Worm (Caenorhabditis elegans) whole organism, early embryonic: ENCODE data around the gene sec-31.

Experiments used
- B0310.2 ChIP-seq: sonication (generic microtip); optimal IDR thresholded peaks from 2 replicates; lab custom pipeline; 2016; ENCODE audit warnings: mild to moderate bottlenecking, missing genetic modification characterization, missing compliant biosample characterization
- F13C5.2 ChIP-seq: sonication (generic microtip); optimal IDR thresholded peaks from 2 replicates; lab custom pipeline; 2017; ENCODE audit warnings: mild to moderate bottlenecking, missing genetic modification characterization, inconsistent platforms, missing compliant biosample characterization
- aly-1 ChIP-seq: sonication (generic microtip); optimal IDR thresholded peaks from 2 replicates; lab custom pipeline; 2016; ENCODE audit warnings: missing genetic modification characterization, missing compliant biosample characterization
- ama-1 ChIP-seq: fragments of 150-350 bp; optimal IDR thresholded peaks from 2 replicates; lab custom pipeline; 2014
- ceh-13 ChIP-seq: fragments of 200-800 bp; sonication (Bioruptor generic); optimal IDR thresholded peaks from 2 replicates; lab custom pipeline; 2018; ENCODE audit warnings: mild to moderate bottlenecking, missing genetic modification characterization, missing compliant biosample characterization
- ceh-36 ChIP-seq: sonication (generic microtip); optimal IDR thresholded peaks from 2 replicates; lab custom pipeline; 2016; ENCODE audit warnings: missing genetic modification characterization, inconsistent platforms, missing compliant biosample characterization
- ets-7 ChIP-seq: sonication (generic microtip); optimal IDR thresholded peaks from 2 replicates; lab custom pipeline; 2016; ENCODE audit warnings: missing genotype, missing genetic modification characterization, missing compliant biosample characterization
- flt-1 ChIP-seq: fragments of 200-800 bp; sonication (Bioruptor generic); IDR thresholded peaks from 2 replicates; pipeline ENCODE4 v1.3.6; 2022; ENCODE audit warnings: missing genetic modification characterization, missing compliant biosample characterization
- hmbx-1 ChIP-seq: sonication (generic microtip); optimal IDR thresholded peaks from 2 replicates; lab custom pipeline; 2016; ENCODE audit warnings: mild to moderate bottlenecking, missing genetic modification characterization, missing compliant biosample characterization
- hmg-4 ChIP-seq: fragments of 200-800 bp; sonication (Bioruptor generic); optimal IDR thresholded peaks from 2 replicates; lab custom pipeline; 2018; ENCODE audit warnings: mild to moderate bottlenecking, missing genetic modification characterization, missing compliant biosample characterization
- hnd-1 ChIP-seq: sonication (generic microtip); optimal IDR thresholded peaks from 2 replicates; lab custom pipeline; 2016; ENCODE audit warnings: missing genetic modification characterization, missing compliant biosample characterization
- pes-1 ChIP-seq: fragments of 200-800 bp; sonication (Bioruptor generic); IDR thresholded peaks from 2 replicates; pipeline ENCODE4 v1.3.6; 2022; ENCODE audit warnings: missing genetic modification reagents, missing genetic modification characterization, missing compliant biosample characterization
- scrt-1 ChIP-seq: fragments of 200-800 bp; sonication (Bioruptor generic); IDR thresholded peaks from 2 replicates; pipeline ENCODE4 v1.3.6; 2022; ENCODE audit warnings: missing genetic modification characterization, missing compliant biosample characterization
- sea-1 ChIP-seq: fragments of 200-800 bp; sonication (Bioruptor generic); conservative IDR thresholded peaks from 2 replicates; pipeline ENCODE4 v1.3.6; 2022; ENCODE audit warnings: missing genetic modification characterization, missing compliant biosample characterization
- tbx-11 ChIP-seq: fragments of 200-800 bp; sonication (Bioruptor generic); IDR thresholded peaks from 2 replicates; pipeline ENCODE4 v1.3.6; 2022; ENCODE audit warnings: missing genetic modification characterization, missing compliant biosample characterization
- tbx-37 ChIP-seq: fragments of 200-800 bp; sonication (Bioruptor generic); conservative IDR thresholded peaks from 2 replicates; pipeline ENCODE4 v1.3.6; 2022; ENCODE audit warnings: missing genetic modification reagents, missing genetic modification characterization, missing compliant biosample characterization
- tra-4 ChIP-seq: sonication (generic microtip); optimal IDR thresholded peaks from 2 replicates; lab custom pipeline; 2017; ENCODE audit warnings: missing genetic modification characterization, missing compliant biosample characterization

Gene sec-31

DNA sequence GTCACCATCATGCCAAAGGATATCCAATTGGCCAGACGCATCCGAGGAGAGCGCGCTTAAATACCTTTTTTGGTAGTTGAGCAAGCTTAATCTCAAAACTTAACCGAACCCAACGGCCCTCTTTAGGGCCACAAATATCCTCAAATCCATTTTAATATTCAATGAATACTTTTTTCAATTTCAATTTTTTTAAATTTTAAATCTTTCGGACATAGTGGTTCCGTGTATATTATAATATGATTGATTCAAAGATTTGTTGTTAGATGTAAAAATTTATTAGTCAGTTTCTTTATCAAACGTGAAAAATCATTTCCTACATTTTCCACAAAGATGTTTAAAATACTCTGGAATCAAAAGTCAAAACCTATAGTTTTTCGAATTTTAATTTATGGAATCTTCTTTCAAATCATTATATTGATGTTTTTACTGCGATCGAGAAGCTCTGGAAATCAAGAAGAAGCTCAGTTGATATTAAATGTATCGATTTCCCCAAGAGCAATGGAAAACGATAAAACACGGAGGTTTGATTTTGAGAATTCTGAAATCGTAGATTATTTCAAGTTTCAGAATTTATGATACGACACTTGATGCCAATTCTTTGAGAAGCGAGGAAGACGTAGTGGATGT, 44.5 kb downstream of the sec-31 start, which contains the start of gene B0035.21:
TSS of gene B0035.21 (plus strand) at position 322 of the 627 bp plus-strand sequence.
- TF ChIP-seq hmbx-1: no peak
- no peak for TF ChIP-seq tbx-11 (GFP tag; lab: Robert Waterston, UW)
- no peak for TF ChIP-seq sea-1 (GFP tag; lab: Robert Waterston, UW)
- TF ChIP-seq hnd-1 (tag; lab: Kevin White, UChicago): no peak
- no peak for TF ChIP-seq ceh-13 (GFP tag; lab: Kevin White, UChicago)
- TF ChIP-seq tra-4 (tag; lab: Kevin White, UChicago): no peak

DNA sequence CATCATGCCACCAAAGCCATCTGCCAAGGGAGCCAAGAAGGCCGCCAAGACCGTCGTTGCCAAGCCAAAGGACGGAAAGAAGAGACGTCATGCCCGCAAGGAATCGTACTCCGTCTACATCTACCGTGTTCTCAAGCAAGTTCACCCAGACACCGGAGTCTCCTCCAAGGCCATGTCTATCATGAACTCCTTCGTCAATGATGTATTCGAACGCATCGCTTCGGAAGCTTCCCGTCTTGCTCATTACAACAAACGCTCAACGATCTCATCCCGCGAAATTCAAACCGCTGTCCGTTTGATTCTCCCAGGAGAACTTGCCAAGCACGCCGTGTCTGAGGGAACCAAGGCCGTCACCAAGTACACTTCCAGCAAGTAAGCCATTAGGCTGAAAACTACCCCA, 46.9 kb downstream of the sec-31 start, which contains the start of gene his-48:
TSS of gene his-48 (plus strand) at position 5 of the 400 bp plus-strand sequence.
- peak; percentile 11; the same call in 1 of the 2 replicates for TF ChIP-seq flt-1 (GFP tag; lab: Robert Waterston, UW)

- TF ChIP-seq F13C5.2 (tag; lab: Kevin White, UChicago) (no peak), pes-1 (GFP tag; lab: Robert Waterston, UW) (peak; percentile 42; the same call in 1 of the 2 replicates)
Observed at ce11 chrIV:11323666-11324065, 47.9 kb downstream of the sec-31 start.

DNA sequence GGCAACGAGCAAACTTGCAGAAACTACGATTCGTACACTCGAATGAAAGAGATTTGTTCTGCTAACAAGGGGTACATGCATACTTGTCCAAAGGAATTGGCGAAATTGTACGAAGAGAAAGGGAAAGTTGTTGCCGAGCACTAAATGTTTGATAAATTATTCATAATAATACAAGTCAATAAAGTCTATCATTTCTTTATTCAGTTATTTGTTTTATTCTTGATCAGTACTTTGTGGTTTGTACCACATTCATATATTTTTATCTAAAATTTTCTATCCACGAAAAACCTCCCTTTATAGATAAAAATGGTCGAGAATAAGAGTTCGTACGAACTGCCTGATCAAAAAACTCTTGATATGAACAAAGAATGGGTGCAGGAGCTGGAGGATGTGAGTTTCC, 51.1 kb downstream of the sec-31 start, which contains the start of gene edg-1:
TSS of gene edg-1 (plus strand) at position 301 of the 400 bp plus-strand sequence.
- TF ChIP-seq tra-4 (tag; lab: Kevin White, UChicago): no peak
- no peak for TF ChIP-seq flt-1 (GFP tag; lab: Robert Waterston, UW)
- no peak for TF ChIP-seq pes-1 (GFP tag; lab: Robert Waterston, UW)
- no peak for TF ChIP-seq sea-1 (GFP tag; lab: Robert Waterston, UW)
- no peak for TF ChIP-seq B0310.2 (tag; lab: Kevin White, UChicago)
- no peak for TF ChIP-seq scrt-1
- TF ChIP-seq ama-1 (lab: Kevin White, UChicago): no peak
- TF ChIP-seq hmg-4: no peak
- TF ChIP-seq F13C5.2 (tag; lab: Kevin White, UChicago): no peak
- no peak for TF ChIP-seq ets-7 (tag; lab: Kevin White, UChicago)
- TF ChIP-seq ceh-13 (GFP tag; lab: Kevin White, UChicago): no peak
- TF ChIP-seq tbx-11 (GFP tag; lab: Robert Waterston, UW): no peak

- TF ChIP-seq F13C5.2 (tag; lab: Kevin White, UChicago) (no peak), tbx-11 (GFP tag; lab: Robert Waterston, UW) (no peak), ets-7 (tag; lab: Kevin White, UChicago) (no peak), hmg-4 (no peak), hnd-1 (tag; lab: Kevin White, UChicago) (no peak), tbx-37 (GFP tag; lab: Robert Waterston, UW) (no peak), hmbx-1 (no peak), sea-1 (GFP tag; lab: Robert Waterston, UW) (no peak), aly-1 (tag; lab: Kevin White, UChicago) (no peak), B0310.2 (tag; lab: Kevin White, UChicago) (no peak), ama-1 (lab: Kevin White, UChicago) (no peak), ceh-36 (no peak), scrt-1 (no peak), tra-4 (tag; lab: Kevin White, UChicago) (no peak)
Observed at ce11 chrIV:11319884-11320362, 51.7 kb downstream of the sec-31 start, which contains the start of gene B0035.18. TSS of gene B0035.18 (plus strand) at chrIV:11320312.

DNA sequence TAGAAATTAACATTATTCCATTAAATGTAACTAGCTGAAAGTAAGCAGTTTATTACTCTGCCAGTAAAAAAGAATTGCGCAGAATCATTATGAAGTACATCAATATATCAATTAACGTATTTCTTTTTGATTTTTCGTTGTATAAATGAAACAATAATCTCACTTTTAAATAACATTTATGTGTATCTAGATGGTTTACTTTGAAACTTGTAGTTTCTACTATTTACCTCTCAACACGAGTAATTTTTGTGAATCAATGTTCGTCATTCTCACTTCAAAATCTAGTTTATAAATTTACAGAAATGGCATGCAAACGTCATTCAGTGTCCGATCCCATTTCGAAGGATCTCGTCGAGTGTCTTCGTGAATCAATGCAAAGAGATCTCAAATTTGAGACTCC, 54.5 kb downstream of the sec-31 start, which contains the start of gene gspd-1:
TSS of gene gspd-1 (plus strand) at position 301 of the 400 bp plus-strand sequence.
- TF ChIP-seq scrt-1: no peak
- TF ChIP-seq ceh-13 (GFP tag; lab: Kevin White, UChicago): no peak
- no peak for TF ChIP-seq tbx-37 (GFP tag; lab: Robert Waterston, UW)
- no peak for TF ChIP-seq hmbx-1
- TF ChIP-seq ets-7 (tag; lab: Kevin White, UChicago): no peak
- TF ChIP-seq flt-1 (GFP tag; lab: Robert Waterston, UW): no peak
- TF ChIP-seq F13C5.2 (tag; lab: Kevin White, UChicago): no peak
- TF ChIP-seq tra-4 (tag; lab: Kevin White, UChicago): no peak
- no peak for TF ChIP-seq pes-1 (GFP tag; lab: Robert Waterston, UW)
- no peak for TF ChIP-seq tbx-11 (GFP tag; lab: Robert Waterston, UW)
- TF ChIP-seq aly-1 (tag; lab: Kevin White, UChicago): no peak
- TF ChIP-seq hnd-1 (tag; lab: Kevin White, UChicago): no peak
- no peak for TF ChIP-seq hmg-4
- TF ChIP-seq B0310.2 (tag; lab: Kevin White, UChicago): no peak
- TF ChIP-seq ama-1 (lab: Kevin White, UChicago): no peak
- TF ChIP-seq sea-1 (GFP tag; lab: Robert Waterston, UW): no peak
- TF ChIP-seq ceh-36: no peak

- no peak for TF ChIP-seq ets-7 (tag; lab: Kevin White, UChicago)
- no peak for TF ChIP-seq hmg-4
- TF ChIP-seq hnd-1 (tag; lab: Kevin White, UChicago): no peak
- TF ChIP-seq ceh-36: no peak
- TF ChIP-seq ceh-13 (GFP tag; lab: Kevin White, UChicago): no peak
- TF ChIP-seq sea-1 (GFP tag; lab: Robert Waterston, UW): no peak
- no peak for TF ChIP-seq aly-1 (tag; lab: Kevin White, UChicago)
- no peak for TF ChIP-seq hmbx-1
- TF ChIP-seq scrt-1: no peak
- no peak for TF ChIP-seq F13C5.2 (tag; lab: Kevin White, UChicago)
- no peak for TF ChIP-seq tbx-37 (GFP tag; lab: Robert Waterston, UW)
- no peak for TF ChIP-seq tra-4 (tag; lab: Kevin White, UChicago)
- TF ChIP-seq ama-1 (lab: Kevin White, UChicago): no peak
- TF ChIP-seq pes-1 (GFP tag; lab: Robert Waterston, UW): no peak
- TF ChIP-seq flt-1 (GFP tag; lab: Robert Waterston, UW): no peak
- TF ChIP-seq B0310.2 (tag; lab: Kevin White, UChicago): no peak
- TF ChIP-seq tbx-11 (GFP tag; lab: Robert Waterston, UW): no peak
Observed at ce11 chrIV:11316640-11317039, 55.0 kb downstream of the sec-31 start.
